Worm (Caenorhabditis elegans) whole organism, L2 larva: ENCODE measurements around the gene C13G3.1.

Experiments
- aly-2 ChIP-seq: fragments of 150-350 bp; optimal IDR thresholded peaks from 2 replicates; lab custom pipeline; 2014; ENCODE audit warnings: missing biosample characterization, missing genetic modification characterization
- ama-1 ChIP-seq: fragments of 150-350 bp; optimal IDR thresholded peaks from 2 replicates; lab custom pipeline; 2018; ENCODE audit warnings: inconsistent platforms
- lin-39 ChIP-seq: fragments of 150-350 bp; optimal IDR thresholded peaks from 2 replicates; lab custom pipeline; 2014; ENCODE audit warnings: missing biosample characterization, missing genetic modification reagents, missing genetic modification characterization
- nhr-10 ChIP-seq: sonication (generic microtip); optimal IDR thresholded peaks from 2 replicates; lab custom pipeline; 2017; ENCODE audit warnings: missing biosample characterization, missing genetic modification characterization
- nhr-129 ChIP-seq: fragments of 150-350 bp; optimal IDR thresholded peaks from 2 replicates; lab custom pipeline; 2014; ENCODE audit warnings: missing biosample characterization, missing genetic modification characterization
- nhr-23 ChIP-seq: fragments of 150-350 bp; optimal IDR thresholded peaks from 2 replicates; lab custom pipeline; 2014; ENCODE audit warnings: missing biosample characterization, missing genetic modification reagents, missing genetic modification characterization
- nhr-6 ChIP-seq: fragments of 150-350 bp; optimal IDR thresholded peaks from 2 replicates; lab custom pipeline; 2014; ENCODE audit warnings: missing biosample characterization, missing genetic modification characterization
- sma-9 ChIP-seq, 2 experiments: fragments of 150-350 bp in 1 of 2; sonication (generic microtip) in 1 of 2; optimal IDR thresholded peaks; 2 replicates each; lab custom pipeline; 2014 to 2016; ENCODE audit warnings: missing genetic modification characterization in 2 of 2, mild to moderate bottlenecking in 1 of 2, missing biosample characterization in 1 of 2, missing compliant biosample characterization in 1 of 2, missing genetic modification reagents in 1 of 2, moderate library complexity in 1 of 2
- unc-55 ChIP-seq: fragments of 150-350 bp; sonication (generic microtip); optimal IDR thresholded peaks from 3 replicates; lab custom pipeline; 2014; ENCODE audit warnings: missing biosample characterization, missing genetic modification reagents, missing genetic modification characterization
- zag-1 ChIP-seq: fragments of 150-350 bp; optimal IDR thresholded peaks from 2 replicates; lab custom pipeline; 2014; ENCODE audit warnings: missing biosample characterization, missing genetic modification characterization

Gene C13G3.1

ce11 chrV:10965501-10965900 is 46.8 kb downstream of the C13G3.1 start, which contains the start of the genes ctf-4 and eef-1G (continued):
- peak; percentile 36 for TF ChIP-seq lin-39 (tag; lab: Kevin White, UChicago)
- TF ChIP-seq nhr-6 = peak; percentile 95
- TF ChIP-seq zag-1 (tag; lab: Kevin White, UChicago) = peak; percentile 87
- TF ChIP-seq nhr-23 = no peak
- TF ChIP-seq ama-1 (lab: Kevin White, UChicago) = peak; percentile 51
- TF ChIP-seq aly-2 (tag; lab: Kevin White, UChicago) = no peak
- peak; percentile 99 for TF ChIP-seq sma-9 (GFP tag; optimal IDR thresholded peaks at IDR 0.05; lab: Kevin White, UChicago)
- no peak for TF ChIP-seq sma-9 (tag; optimal IDR thresholded peaks at IDR 0.05; lab: Kevin White, UChicago)
- TF ChIP-seq nhr-129 (tag; lab: Kevin White, UChicago) = peak; percentile 99
- peak; percentile 61 for TF ChIP-seq nhr-10 (tag; lab: Kevin White, UChicago)
- peak; percentile 99 for TF ChIP-seq unc-55
